Fruit fly (Drosophila melanogaster): ENCODE data around the gene CG2964.

CG2964 gene

dm6 chr2L:2812137-2812536 is at the start of gene CG2964:
CG2964 (plus strand) TSS chr2L:2812437.
- TF ChIP-seq CG17801 (GFP tag; optimal IDR thresholded peaks at IDR 0.05; ENCODE audit: partially characterized antibody), result no peak

- TF ChIP-seq CG17801 (GFP tag; optimal IDR thresholded peaks at IDR 0.05; ENCODE audit: partially characterized antibody), result peak; percentile 93
Observed at dm6 chr2L:2765659-2766373, 46.4 kb upstream of the CG2964 start, which contains the start of the genes Snx21 and aph-1. Snx21 (minus strand) TSS chr2L:2765665. aph-1 (plus strand) TSS chr2L:2766233.

dm6 chr2L:2767627-2768026 is 44.6 kb upstream of the CG2964 start, which contains the start of the genes Taf10b and Taf10:
Taf10b (minus strand) TSS chr2L:2767845.
Taf10 (plus strand) TSS chr2L:2767890.
- TF ChIP-seq CG17801 (GFP tag; optimal IDR thresholded peaks at IDR 0.05; ENCODE audit: partially characterized antibody), result peak; percentile 28

dm6 chr2L:2769476-2770185 is 42.6 kb upstream of the CG2964 start, which contains the start of the genes colt and HINT1:
colt (minus strand) TSS chr2L:2770069.
HINT1 (plus strand) TSS chr2L:2770135.
- TF ChIP-seq CG17801 (GFP tag; optimal IDR thresholded peaks at IDR 0.05; ENCODE audit: partially characterized antibody), result peak; percentile 55

- TF ChIP-seq CG17801 (GFP tag; optimal IDR thresholded peaks at IDR 0.05; ENCODE audit: partially characterized antibody), result no peak
Observed at dm6 chr2L:2771676-2772075, 40.6 kb upstream of the CG2964 start, which contains the start of gene CG15399. CG15399 (minus strand) TSS chr2L:2771776.

- TF ChIP-seq CG17801 (GFP tag; optimal IDR thresholded peaks at IDR 0.05; ENCODE audit: partially characterized antibody), result no peak
Observed at dm6 chr2L:2782790-2783189, 29.4 kb upstream of the CG2964 start.

- TF ChIP-seq CG17801 (GFP tag; optimal IDR thresholded peaks at IDR 0.05; ENCODE audit: partially characterized antibody), result no peak
Observed at dm6 chr2L:2797186-2797585, 15.1 kb upstream of the CG2964 start.

- no peak for TF ChIP-seq CG17801 (GFP tag; optimal IDR thresholded peaks at IDR 0.05; ENCODE audit: partially characterized antibody)
Observed at dm6 chr2L:2799909-2800478, 12.2 kb upstream of the CG2964 start, which contains the start of gene Syt1. Syt1 (minus strand) TSS chr2L:2799979.

- no peak for TF ChIP-seq CG17801 (GFP tag; optimal IDR thresholded peaks at IDR 0.05; ENCODE audit: partially characterized antibody)
Observed at dm6 chr2L:2800956-2801776, 11.1 kb upstream of the CG2964 start.

dm6 chr2L:2802527-2802926 is 9.7 kb upstream of the CG2964 start:
- TF ChIP-seq CG17801 (GFP tag; optimal IDR thresholded peaks at IDR 0.05; ENCODE audit: partially characterized antibody), result no peak

dm6 chr2L:2804634-2805311 is 7.5 kb upstream of the CG2964 start, which contains the start of gene daw:
daw (plus strand) TSS chr2L:2805261.
- no peak for TF ChIP-seq CG17801 (GFP tag; optimal IDR thresholded peaks at IDR 0.05; ENCODE audit: partially characterized antibody)

- no peak for TF ChIP-seq CG17801 (GFP tag; optimal IDR thresholded peaks at IDR 0.05; ENCODE audit: partially characterized antibody)
Observed at dm6 chr2L:2806190-2806763, 6.0 kb upstream of the CG2964 start.

- no peak for TF ChIP-seq CG17801 (GFP tag; optimal IDR thresholded peaks at IDR 0.05; ENCODE audit: partially characterized antibody)
Observed at dm6 chr2L:2807597-2807996, 4.6 kb upstream of the CG2964 start.
